Fruit fly (Drosophila melanogaster): ENCODE data around the gene CG4042.

CG4042 gene

dm6 chr3L:20778224-20779063 is 7.1 kb upstream of the CG4042 start, which contains the start of the genes Pex16 and Pex14 (continued):
- TF ChIP-seq Dbx (GFP tag; IDR thresholded peaks at IDR 0.05) (peak; percentile 65; the same call in 2 of the 3 replicates), Fer3 (tag; optimal IDR thresholded peaks at IDR 0.05) (peak; percentile 60), Oaz (GFP tag; IDR thresholded peaks at IDR 0.05) (peak; percentile 52), Scr (GFP tag; IDR thresholded peaks at IDR 0.05; ENCODE audit: partially characterized antibody) (no peak), HLH54F (GFP tag; optimal IDR thresholded peaks at IDR 0.05) (peak; percentile 77), CG13123 (GFP tag; optimal IDR thresholded peaks at IDR 0.05) (peak; percentile 37), E2f1 (GFP tag; IDR thresholded peaks at IDR 0.05) (peak; percentile 62; the same call in 1 of the 2 replicates), CG1603 (tag; optimal IDR thresholded peaks at IDR 0.05) (peak; percentile 66), Atf6 (GFP tag; IDR thresholded peaks at IDR 0.05) (peak; percentile 60; the same call in 1 of the 2 replicates), bbx (GFP tag; IDR thresholded peaks at IDR 0.05; ENCODE audit: partially characterized antibody) (no peak), ttk (GFP tag; IDR thresholded peaks at IDR 0.05) (peak; percentile 73), Sry-δ (GFP tag; optimal IDR thresholded peaks at IDR 0.05) (peak; percentile 44), sens-2 (GFP tag; IDR thresholded peaks at IDR 0.05) (no peak), onecut (GFP tag; IDR thresholded peaks at IDR 0.05) (peak; percentile 25; the same call in 1 of the 2 replicates), Dek (tag; optimal IDR thresholded peaks at IDR 0.05) (no peak), pzg (GFP tag; optimal IDR thresholded peaks at IDR 0.05) (peak; percentile 56), CG31388 (GFP tag; optimal IDR thresholded peaks at IDR 0.05) (no peak), maf-S (GFP tag; optimal IDR thresholded peaks at IDR 0.05) (peak; percentile 72), stwl (tag; optimal IDR thresholded peaks at IDR 0.05) (peak; percentile 30), CG14860 (GFP tag; IDR thresholded peaks at IDR 0.05; ENCODE audit: partially characterized antibody) (no peak), eve (GFP tag; optimal IDR thresholded peaks at IDR 0.05) (no peak), CG4617 (GFP tag; optimal IDR thresholded peaks at IDR 0.05; ENCODE audit: borderline replicate concordance) (peak; percentile 68), CG4282 (GFP tag; optimal IDR thresholded peaks at IDR 0.05) (no peak), chif (GFP tag; optimal IDR thresholded peaks at IDR 0.05) (peak; percentile 48 to 84), Mes4 (GFP tag; optimal IDR thresholded peaks at IDR 0.05) (peak; percentile 64), CG12769 (tag; optimal IDR thresholded peaks at IDR 0.05) (no peak), zfh2 (GFP tag; optimal IDR thresholded peaks at IDR 0.05) (peak; percentile 85), CG10431 (GFP tag; optimal IDR thresholded peaks at IDR 0.05) (no peak), chn (GFP tag; optimal IDR thresholded peaks at IDR 0.05) (peak; percentile 73), ind (GFP tag; optimal IDR thresholded peaks at IDR 0.05) (peak; percentile 81), CG12659 (GFP tag; optimal IDR thresholded peaks at IDR 0.05) (peak; percentile 56), Rfx (GFP tag; IDR thresholded peaks at IDR 0.05) (peak; percentile 85), Fer2 (tag; optimal IDR thresholded peaks at IDR 0.05) (peak; percentile 62), Mad (GFP tag; optimal IDR thresholded peaks at IDR 0.05) (peak; percentile 58), CG7357 (GFP tag; IDR thresholded peaks at IDR 0.05) (peak; percentile 40; the same call in 1 of the 3 replicates), MESR4 (GFP tag; optimal IDR thresholded peaks at IDR 0.05) (peak; percentile 67), CG9727 (GFP tag; optimal IDR thresholded peaks at IDR 0.05) (peak; percentile 69), bab2 (GFP tag; optimal IDR thresholded peaks at IDR 0.05) (peak; percentile 82), CG12942 (GFP tag; optimal IDR thresholded peaks at IDR 0.05) (peak; percentile 65), CG34422 (GFP tag; IDR thresholded peaks at IDR 0.05) (peak; percentile 66), oc (tag; optimal IDR thresholded peaks at IDR 0.05) (no peak), sob (GFP tag; IDR thresholded peaks at IDR 0.05) (peak; percentile 79), ara (GFP tag; IDR thresholded peaks at IDR 0.05) (peak; percentile 37), Neu2 (GFP tag; optimal IDR thresholded peaks at IDR 0.05; ENCODE audit: borderline replicate concordance) (no peak), CG7271 (tag; optimal IDR thresholded peaks at IDR 0.05) (no peak), Atf3 (GFP tag; optimal IDR thresholded peaks at IDR 0.05) (peak; percentile 75), sug (tag; optimal IDR thresholded peaks at IDR 0.05) (peak; percentile 53), CHES-1-like (GFP tag; optimal IDR thresholded peaks at IDR 0.05) (peak; percentile 60), ci (GFP tag; IDR thresholded peaks at IDR 0.05) (peak; percentile 70)

Data from whole organism, embryonic.